Fruit fly (Drosophila melanogaster): ENCODE data around the gene CheA87a.

CheA87a gene

DNA sequence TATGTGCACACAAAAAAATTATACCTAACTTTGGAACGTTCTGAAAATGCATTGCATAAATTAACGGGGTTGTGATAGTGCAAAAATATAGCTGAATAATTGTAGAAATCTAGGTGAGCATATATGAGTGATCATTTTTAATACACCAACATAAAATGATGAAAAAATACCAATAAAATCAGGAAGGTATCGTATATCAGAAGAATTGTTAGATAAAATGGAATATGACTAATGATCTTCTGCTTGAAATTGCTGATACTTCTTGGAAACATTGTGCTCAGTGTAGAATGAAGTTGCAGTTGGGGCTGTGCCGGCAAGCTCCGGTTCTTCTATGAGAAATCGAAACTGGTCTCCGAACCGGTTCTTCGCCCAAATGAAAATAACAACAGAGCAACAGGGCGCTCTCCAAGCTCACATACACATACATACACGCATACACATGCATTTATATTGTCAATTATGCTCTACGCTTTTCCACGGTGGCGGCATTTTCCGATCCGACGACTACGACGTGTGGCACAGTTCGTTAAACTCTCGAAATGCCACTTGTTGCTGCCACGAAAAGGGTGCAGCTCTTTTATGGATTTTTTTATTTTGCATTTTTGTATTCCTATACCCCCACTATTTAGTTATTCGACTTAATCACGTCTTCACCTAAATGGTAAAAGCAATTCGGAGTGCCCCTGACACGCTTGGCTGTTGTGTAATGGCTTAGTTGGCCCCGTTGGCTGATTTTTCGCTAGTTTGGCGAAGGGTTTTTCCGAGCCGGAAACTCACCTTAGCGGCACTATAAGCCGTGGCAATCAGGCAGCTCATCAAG is 31.7 kb downstream of the CheA87a start (continued):
- TF ChIP-seq CG15269 (tag; optimal IDR thresholded peaks at IDR 0.05) = peak; percentile 90
- peak; percentile 5 for TF ChIP-seq CG14965 (GFP tag; optimal IDR thresholded peaks at IDR 0.05; ENCODE audit: borderline replicate concordance)
- peak; percentile 89 for TF ChIP-seq CG1529 (GFP tag; optimal IDR thresholded peaks at IDR 0.05)
- TF ChIP-seq CG1603 (tag; optimal IDR thresholded peaks at IDR 0.05) = peak; percentile 80
- TF ChIP-seq CG2199 (GFP tag; IDR thresholded peaks at IDR 0.05) = peak; percentile 85
- no peak for TF ChIP-seq Dref (GFP tag; IDR thresholded peaks at IDR 0.05)
- TF ChIP-seq CG6765 (GFP tag; optimal IDR thresholded peaks at IDR 0.05) = peak; percentile 79
- TF ChIP-seq MBD-R2 (GFP tag; IDR thresholded peaks at IDR 0.05) = peak; percentile 48
- peak; percentile 87 for TF ChIP-seq CG16815 (GFP tag; optimal IDR thresholded peaks at IDR 0.05)
- no peak for TF ChIP-seq hth (optimal IDR thresholded peaks at IDR 0.05)
- TF ChIP-seq NfI (GFP tag; optimal IDR thresholded peaks at IDR 0.05) = peak; percentile 90
- TF ChIP-seq zen (tag; optimal IDR thresholded peaks at IDR 0.05) = peak; percentile 78
- TF ChIP-seq B-H1 (GFP tag; IDR thresholded peaks at IDR 0.05) = peak; percentile 73
- peak; percentile 91 for TF ChIP-seq nom (GFP tag; optimal IDR thresholded peaks at IDR 0.05)
- peak; percentile 85 for TF ChIP-seq HLH3B (GFP tag; IDR thresholded peaks at IDR 0.05)
- no peak for TF ChIP-seq CG34376 (GFP tag; optimal IDR thresholded peaks at IDR 0.05)
- peak; percentile 77 for TF ChIP-seq slou (GFP tag; optimal IDR thresholded peaks at IDR 0.05)
- peak; percentile 90 for TF ChIP-seq Xbp1 (GFP tag; optimal IDR thresholded peaks at IDR 0.05)
- TF ChIP-seq stc (GFP tag; IDR thresholded peaks at IDR 0.05) = peak; percentile 86; the same call in 1 of the 2 replicates
- no peak for TF ChIP-seq CG13287 (GFP tag; IDR thresholded peaks at IDR 0.05; ENCODE audit: partially characterized antibody)
- no peak for TF ChIP-seq mld (GFP tag; IDR thresholded peaks at IDR 0.05; ENCODE audit: partially characterized antibody)
- TF ChIP-seq Pdp1 (GFP tag; optimal IDR thresholded peaks at IDR 0.05) = peak; percentile 84 to 88
- peak; percentile 6 for TF ChIP-seq ac (GFP tag; optimal IDR thresholded peaks at IDR 0.05)
- peak; percentile 71 for TF ChIP-seq dm (GFP tag; optimal IDR thresholded peaks at IDR 0.05)
- TF ChIP-seq Poxn (GFP tag; IDR thresholded peaks at IDR 0.05) = peak; percentile 39; the same call in 1 of the 2 replicates
- TF ChIP-seq ato (GFP tag; IDR thresholded peaks at IDR 0.05; ENCODE audit: partially characterized antibody) = no peak
- TF ChIP-seq z (GFP tag; IDR thresholded peaks at IDR 0.05) = 0 out of 3 replicates have a peak, but pooled peaks have one; percentile 45
- peak; percentile 68; the same call in 1 of the 2 replicates for TF ChIP-seq peb (GFP tag; IDR thresholded peaks at IDR 0.05)
- no peak for TF ChIP-seq BEAF-32 (GFP tag; optimal IDR thresholded peaks at IDR 0.05)
- TF ChIP-seq CG4617 (GFP tag; optimal IDR thresholded peaks at IDR 0.05; ENCODE audit: borderline replicate concordance) = peak; percentile 75
- no peak for TF ChIP-seq Doc3 (GFP tag; IDR thresholded peaks at IDR 0.05; ENCODE audit: partially characterized antibody)
- TF ChIP-seq Nf-YB (GFP tag; optimal IDR thresholded peaks at IDR 0.05) = peak; percentile 80
- TF ChIP-seq slp2 (GFP tag; optimal IDR thresholded peaks at IDR 0.05) = peak; percentile 77
- peak; percentile 58 for TF ChIP-seq NK7.1 (GFP tag; optimal IDR thresholded peaks at IDR 0.05)
- peak; percentile 68 for TF ChIP-seq CG8359 (GFP tag; optimal IDR thresholded peaks at IDR 0.05; ENCODE audit: borderline replicate concordance)
- no peak for TF ChIP-seq lov (optimal IDR thresholded peaks at IDR 0.05)
- no peak; the same call in 2 of the 3 replicates for TF ChIP-seq lov (GFP tag; IDR thresholded peaks at IDR 0.05)
- peak; percentile 92 for TF ChIP-seq shn (GFP tag; optimal IDR thresholded peaks at IDR 0.05)
- no peak for TF ChIP-seq Dll (GFP tag; IDR thresholded peaks at IDR 0.05; ENCODE audit: partially characterized antibody)
- TF ChIP-seq Ada2b (GFP tag; IDR thresholded peaks at IDR 0.05) = peak; percentile 75
- peak; percentile 70 for TF ChIP-seq btn (GFP tag; optimal IDR thresholded peaks at IDR 0.05)
- TF ChIP-seq en (GFP tag; optimal IDR thresholded peaks at IDR 0.05) = peak; percentile 86
- peak; percentile 84 for TF ChIP-seq Dad (GFP tag; optimal IDR thresholded peaks at IDR 0.05)
- TF ChIP-seq ro (GFP tag; IDR thresholded peaks at IDR 0.05) = peak; percentile 71; the same call in 1 of the 2 replicates
- TF ChIP-seq Xrp1 (GFP tag; IDR thresholded peaks at IDR 0.05) = peak; percentile 88
- TF ChIP-seq CG13775 (GFP tag; optimal IDR thresholded peaks at IDR 0.05) = peak; percentile 90
- no peak for TF ChIP-seq bigmax (GFP tag; optimal IDR thresholded peaks at IDR 0.05)
- peak; percentile 86 for TF ChIP-seq zfh2 (GFP tag; optimal IDR thresholded peaks at IDR 0.05)

Measured in whole organism, embryonic.